Worm (Caenorhabditis elegans): Measurements from ENCODE around the gene F10C2.4.

DNA sequence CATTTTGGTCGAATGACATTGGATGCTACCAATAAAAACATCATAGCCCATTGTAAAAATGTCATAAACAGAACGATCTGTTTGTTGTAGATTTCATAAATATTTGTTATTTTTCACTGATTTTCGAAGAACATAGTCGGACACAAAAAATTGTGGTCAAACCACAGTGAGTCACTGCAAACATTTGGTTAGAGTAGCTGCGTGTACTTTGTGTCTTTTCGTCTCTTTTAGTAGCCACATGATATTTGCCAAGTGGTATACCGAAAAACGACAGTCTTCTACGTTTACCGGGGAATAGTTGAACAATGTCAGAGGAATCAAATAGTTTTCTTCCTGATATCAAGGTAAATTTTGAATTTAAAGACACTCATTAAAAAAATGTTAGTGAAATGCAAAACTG, 50.4 kb downstream of the F10C2.4 start, which contains the start of gene nhr-206:
- TF ChIP-seq him-1 (tag; optimal IDR thresholded peaks at IDR 0.05) (no peak), dao-5 (tag; optimal IDR thresholded peaks at IDR 0.05) (no peak)

Measured in whole organism, L4/young adult.